Fruit fly (Drosophila melanogaster): ENCODE results near the gene beg.

beg gene

dm6 chr3L:17015663-17016575 is 19.5 kb upstream of the beg start, which contains the start of the genes CG6664 and CG7728:
Gene CG6664, minus strand, starts transcription at chr3L:17016180.
Gene CG7728, plus strand, starts transcription at chr3L:17016536.
- TF ChIP-seq h (optimal IDR thresholded peaks at IDR 0.05) (no peak), ttk (optimal IDR thresholded peaks at IDR 0.05) (no peak)

dm6 chr3L:17016576-17016917 is 18.9 kb upstream of the beg start:
- TF ChIP-seq Sin3A (optimal IDR thresholded peaks at IDR 0.05) (no peak), ttk (optimal IDR thresholded peaks at IDR 0.05) (no peak)

dm6 chr3L:17022756-17023155 is 12.7 kb upstream of the beg start, which contains the start of gene CG6652:
Gene CG6652, minus strand, starts transcription at chr3L:17022856.
- no peak for TF ChIP-seq h (optimal IDR thresholded peaks at IDR 0.05)
- TF ChIP-seq insv (optimal IDR thresholded peaks at IDR 0.05), result no peak
- TF ChIP-seq Myc (optimal IDR thresholded peaks at IDR 0.05), result no peak
- TF ChIP-seq psq (optimal IDR thresholded peaks at IDR 0.05), result no peak
- TF ChIP-seq Sin3A (optimal IDR thresholded peaks at IDR 0.05), result no peak
- no peak for TF ChIP-seq ttk (optimal IDR thresholded peaks at IDR 0.05)

dm6 chr3L:17023641-17024040 is 11.8 kb upstream of the beg start, which contains the start of gene a10:
Gene a10, minus strand, starts transcription at chr3L:17023741.
- TF ChIP-seq psq (optimal IDR thresholded peaks at IDR 0.05) (no peak), ttk (optimal IDR thresholded peaks at IDR 0.05) (no peak), Sin3A (optimal IDR thresholded peaks at IDR 0.05) (no peak), insv (optimal IDR thresholded peaks at IDR 0.05) (no peak), h (optimal IDR thresholded peaks at IDR 0.05) (no peak), Myc (optimal IDR thresholded peaks at IDR 0.05) (no peak)

- no peak for TF ChIP-seq Myc (optimal IDR thresholded peaks at IDR 0.05)
- TF ChIP-seq h (optimal IDR thresholded peaks at IDR 0.05), result no peak
- no peak for TF ChIP-seq insv (optimal IDR thresholded peaks at IDR 0.05)
- TF ChIP-seq ttk (optimal IDR thresholded peaks at IDR 0.05), result no peak
- no peak for TF ChIP-seq psq (optimal IDR thresholded peaks at IDR 0.05)
- TF ChIP-seq Sin3A (optimal IDR thresholded peaks at IDR 0.05), result no peak
Measured at dm6 chr3L:17024095-17024639, 11.3 kb upstream of the beg start, which contains the start of gene Fit2. Gene Fit2, plus strand, starts transcription at chr3L:17024328.

dm6 chr3L:17027310-17027709 is 8.2 kb upstream of the beg start, which contains the start of gene CG7730:
Gene CG7730, plus strand, starts transcription at chr3L:17027515.
- TF ChIP-seq psq (optimal IDR thresholded peaks at IDR 0.05) (no peak), h (optimal IDR thresholded peaks at IDR 0.05) (no peak), Sin3A (optimal IDR thresholded peaks at IDR 0.05) (no peak), Myc (optimal IDR thresholded peaks at IDR 0.05) (no peak), insv (optimal IDR thresholded peaks at IDR 0.05) (no peak), ttk (optimal IDR thresholded peaks at IDR 0.05) (no peak)

- TF ChIP-seq Sin3A (optimal IDR thresholded peaks at IDR 0.05) (no peak), h (optimal IDR thresholded peaks at IDR 0.05) (no peak), insv (optimal IDR thresholded peaks at IDR 0.05) (no peak), Myc (optimal IDR thresholded peaks at IDR 0.05) (no peak), psq (optimal IDR thresholded peaks at IDR 0.05) (no peak), ttk (optimal IDR thresholded peaks at IDR 0.05) (no peak)
Measured at dm6 chr3L:17031971-17032370, 3.5 kb upstream of the beg start, which contains the start of gene Ilp8. Gene Ilp8, minus strand, starts transcription at chr3L:17032080.

- TF ChIP-seq psq (optimal IDR thresholded peaks at IDR 0.05) (no peak), h (optimal IDR thresholded peaks at IDR 0.05) (no peak), ttk (optimal IDR thresholded peaks at IDR 0.05) (no peak), insv (optimal IDR thresholded peaks at IDR 0.05) (no peak), Sin3A (optimal IDR thresholded peaks at IDR 0.05) (no peak), Myc (optimal IDR thresholded peaks at IDR 0.05) (no peak)
Measured at dm6 chr3L:17033309-17033708, 2.2 kb upstream of the beg start.

dm6 chr3L:17042297-17042921 is 6.9 kb downstream of the beg start, which contains the start of the genes scaf6 and Papst2:
Gene scaf6, minus strand, starts transcription at chr3L:17042574.
Gene Papst2, plus strand, starts transcription at chr3L:17042797.
- TF ChIP-seq Myc (optimal IDR thresholded peaks at IDR 0.05) (no peak), insv (optimal IDR thresholded peaks at IDR 0.05) (no peak), psq (optimal IDR thresholded peaks at IDR 0.05) (no peak), h (optimal IDR thresholded peaks at IDR 0.05) (no peak), Sin3A (optimal IDR thresholded peaks at IDR 0.05) (no peak), ttk (optimal IDR thresholded peaks at IDR 0.05) (no peak)

- TF ChIP-seq h (optimal IDR thresholded peaks at IDR 0.05) (no peak), insv (optimal IDR thresholded peaks at IDR 0.05) (no peak), ttk (optimal IDR thresholded peaks at IDR 0.05) (no peak), psq (optimal IDR thresholded peaks at IDR 0.05) (no peak), Myc (optimal IDR thresholded peaks at IDR 0.05) (no peak), Sin3A (optimal IDR thresholded peaks at IDR 0.05) (no peak)
Measured at dm6 chr3L:17044799-17045198, 9.3 kb downstream of the beg start, which contains the start of gene Pop5. Gene Pop5, minus strand, starts transcription at chr3L:17045038.

dm6 chr3L:17045431-17046238 is 10.2 kb downstream of the beg start, which contains the start of gene TpnC73F:
Gene TpnC73F, plus strand, starts transcription at chr3L:17046063.
- TF ChIP-seq ttk (optimal IDR thresholded peaks at IDR 0.05) (no peak), insv (optimal IDR thresholded peaks at IDR 0.05) (no peak), h (optimal IDR thresholded peaks at IDR 0.05) (no peak), Myc (optimal IDR thresholded peaks at IDR 0.05) (no peak), psq (optimal IDR thresholded peaks at IDR 0.05) (no peak), Sin3A (optimal IDR thresholded peaks at IDR 0.05) (no peak)

All from Kc167 (cell line).